Fruit fly (Drosophila melanogaster): ENCODE measurements around the gene Ccp84Ae.

The Ccp84Ae gene

dm6 chr3R:6664371-6665116 is 27.0 kb downstream of the Ccp84Ae start (continued):
- TF ChIP-seq CG3838 (GFP tag; optimal IDR thresholded peaks at IDR 0.05) (no peak), nau (GFP tag; optimal IDR thresholded peaks at IDR 0.05) (no peak), klu (GFP tag; IDR thresholded peaks at IDR 0.05) (no peak), emc (GFP tag; optimal IDR thresholded peaks at IDR 0.05) (no peak), CG6854 (GFP tag; optimal IDR thresholded peaks at IDR 0.05) (no peak), CG1024 (GFP tag; IDR thresholded peaks at IDR 0.05) (no peak), mirr (GFP tag; optimal IDR thresholded peaks at IDR 0.05) (no peak), nerfin-1 (tag; optimal IDR thresholded peaks at IDR 0.05) (no peak), BtbVII (GFP tag; optimal IDR thresholded peaks at IDR 0.05) (no peak), hth (optimal IDR thresholded peaks at IDR 0.05) (no peak), CG16815 (GFP tag; optimal IDR thresholded peaks at IDR 0.05) (no peak), bbx (GFP tag; IDR thresholded peaks at IDR 0.05; ENCODE audit: partially characterized antibody) (no peak), Hsf (GFP tag; optimal IDR thresholded peaks at IDR 0.05) (no peak), CG11093 (GFP tag; IDR thresholded peaks at IDR 0.05) (peak; percentile 17; the same call in 1 of the 3 replicates), dmrt11E (tag; optimal IDR thresholded peaks at IDR 0.05) (no peak), CG7987 (GFP tag; optimal IDR thresholded peaks at IDR 0.05) (no peak), tx (GFP tag; optimal IDR thresholded peaks at IDR 0.05) (no peak), CG10979 (tag; optimal IDR thresholded peaks at IDR 0.05) (peak; percentile 9), CG1602 (GFP tag; optimal IDR thresholded peaks at IDR 0.05) (no peak), CG15601 (tag; optimal IDR thresholded peaks at IDR 0.05) (no peak), CG17612 (GFP tag; IDR thresholded peaks at IDR 0.05) (no peak), br (optimal IDR thresholded peaks at IDR 0.05) (no peak), sens-2 (GFP tag; IDR thresholded peaks at IDR 0.05) (no peak), CG4282 (GFP tag; optimal IDR thresholded peaks at IDR 0.05) (no peak), ind (GFP tag; optimal IDR thresholded peaks at IDR 0.05) (no peak), pho (GFP tag; optimal IDR thresholded peaks at IDR 0.05) (no peak), CG14860 (GFP tag; IDR thresholded peaks at IDR 0.05; ENCODE audit: partially characterized antibody) (no peak), CG11247 (GFP tag; IDR thresholded peaks at IDR 0.05) (no peak; the same call in 1 of the 2 replicates), sim (GFP tag; IDR thresholded peaks at IDR 0.05) (0 out of 2 replicates have a peak, but pooled peaks have one; percentile 22), cwo (GFP tag; optimal IDR thresholded peaks at IDR 0.05) (no peak), mam (GFP tag; optimal IDR thresholded peaks at IDR 0.05) (no peak), run (tag; optimal IDR thresholded peaks at IDR 0.05) (no peak), crp (GFP tag; optimal IDR thresholded peaks at IDR 0.05) (no peak), CG30020 (tag; optimal IDR thresholded peaks at IDR 0.05) (no peak), Adf1 (GFP tag; IDR thresholded peaks at IDR 0.05) (no peak), Taf1 (GFP tag; IDR thresholded peaks at IDR 0.05) (no peak), Pdp1 (GFP tag; optimal IDR thresholded peaks at IDR 0.05) (peak in 1 of 2 experiments; percentile 12), sug (tag; optimal IDR thresholded peaks at IDR 0.05) (no peak), tio (GFP tag; optimal IDR thresholded peaks at IDR 0.05) (peak; percentile 42), CG10209 (GFP tag; optimal IDR thresholded peaks at IDR 0.05) (no peak), CG34376 (GFP tag; optimal IDR thresholded peaks at IDR 0.05) (no peak), CG12942 (GFP tag; optimal IDR thresholded peaks at IDR 0.05) (peak; percentile 5), Deaf1 (tag; optimal IDR thresholded peaks at IDR 0.05) (no peak), onecut (GFP tag; IDR thresholded peaks at IDR 0.05) (peak; percentile 21; the same call in 1 of the 2 replicates), Dip2 (GFP tag; IDR thresholded peaks at IDR 0.05) (no peak), pzg (GFP tag; optimal IDR thresholded peaks at IDR 0.05) (no peak), stwl (tag; optimal IDR thresholded peaks at IDR 0.05) (peak; percentile 3), nmo (GFP tag; optimal IDR thresholded peaks at IDR 0.05) (peak; percentile 51), HmgZ (tag; optimal IDR thresholded peaks at IDR 0.05) (no peak), lov (optimal IDR thresholded peaks at IDR 0.05) (no peak), lov (GFP tag; IDR thresholded peaks at IDR 0.05) (no peak)
